Fruit fly (Drosophila melanogaster) whole organism, pupa: ENCODE results near the gene nAChRalpha6.

Experiments used
- CG12605 ChIP-seq: fragments of 200-800 bp; sonication (Bioruptor generic); IDR thresholded peaks from 2 replicates; pipeline ENCODE4 v1.3.6; 2022; ENCODE audit warnings: missing biosample characterization, missing genetic modification characterization
- CG13204 ChIP-seq: fragments of 200-800 bp; sonication (Bioruptor generic); optimal IDR thresholded peaks from 2 replicates; lab custom pipeline; 2018; ENCODE audit warnings: missing biosample characterization, mild to moderate bottlenecking, missing genetic modification characterization, moderate library complexity
- CG17806 ChIP-seq: fragments of 200-800 bp; sonication (Bioruptor generic); optimal IDR thresholded peaks from 2 replicates; lab custom pipeline; 2018; ENCODE audit warnings: missing biosample characterization, mild to moderate bottlenecking, missing genetic modification characterization, moderate library complexity
- CG4496 ChIP-seq: fragments of 200-800 bp; sonication (Bioruptor generic); IDR thresholded peaks from 3 replicates; pipeline ENCODE4 v1.3.6; 2022; ENCODE audit warnings: missing biosample characterization, missing genetic modification characterization
- D1 ChIP-seq: fragments of 200-800 bp; sonication (Bioruptor generic); optimal IDR thresholded peaks from 2 replicates; lab custom pipeline; 2018; ENCODE audit warnings: missing biosample characterization, mild to moderate bottlenecking, missing genetic modification characterization, moderate library complexity
- EcR ChIP-seq: fragments of 200-800 bp; sonication (Bioruptor generic); optimal IDR thresholded peaks from 3 replicates; lab custom pipeline; 2019; ENCODE audit warnings: missing biosample characterization, missing genetic modification characterization, mild to moderate bottlenecking, moderate library complexity, missing genetic modification reagents
- fd96Ca ChIP-seq: fragments of 200-800 bp; sonication (Bioruptor generic); IDR thresholded peaks from 3 replicates; pipeline ENCODE4 v1.3.6; 2022; ENCODE audit warnings: missing biosample characterization, missing genetic modification characterization
- gl ChIP-seq: fragments of 200-800 bp; sonication (Bioruptor generic); optimal IDR thresholded peaks from 2 replicates; lab custom pipeline; 2018; ENCODE audit warnings: missing biosample characterization, mild to moderate bottlenecking, missing genetic modification characterization

DNA sequence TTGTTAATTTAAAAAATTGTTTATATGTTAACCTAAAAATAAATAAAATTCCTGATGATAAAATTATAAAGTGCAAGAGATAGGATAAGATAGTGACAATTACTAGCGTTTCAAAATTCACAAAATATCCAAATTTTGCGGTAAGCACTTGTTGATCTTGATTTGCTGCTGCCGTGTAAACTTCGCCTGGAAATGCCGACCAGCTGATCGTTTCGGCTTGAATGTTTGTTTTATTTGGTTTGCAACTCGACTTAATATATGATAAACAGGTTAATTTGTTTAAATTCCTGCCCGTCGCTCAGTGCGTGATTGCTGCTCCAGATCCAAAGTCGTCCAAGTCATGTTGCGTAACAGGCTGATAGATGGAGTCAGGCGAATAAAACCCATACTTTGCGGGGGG lies 35.4 kb upstream of the nAChRalpha6 start, which contains the start of gene CG4592:
- TF ChIP-seq CG13204 (no peak), CG17806 (tag; lab: Kevin White, UChicago) (no peak), EcR (GFP tag; lab: Kevin White, UChicago) (no peak), D1 (tag; lab: Kevin White, UChicago) (peak; percentile 2), gl (tag; lab: Kevin White, UChicago) (peak; percentile 36), fd96Ca (GFP tag; lab: Robert Waterston, UW) (peak; percentile 82; the same call in 2 of the 3 replicates), CG12605 (GFP tag; lab: Robert Waterston, UW) (peak; percentile 66), CG4496 (GFP tag; lab: Robert Waterston, UW) (peak; percentile 87)
